Fruit fly (Drosophila melanogaster) whole organism, embryonic: ENCODE measurements around the gene CG2964.

Source experiments
- Abd-B ChIP-seq: fragments of 200-800 bp; sonication (Bioruptor generic); optimal IDR thresholded peaks from 2 replicates; lab custom pipeline; 2018; ENCODE audit warnings: missing biosample characterization, mild to moderate bottlenecking, missing genetic modification characterization, moderate library complexity
- BtbVII ChIP-seq: fragments of 200-800 bp; sonication (Bioruptor generic); optimal IDR thresholded peaks from 3 replicates; lab custom pipeline; 2017; ENCODE audit warnings: missing biosample characterization, mild to moderate bottlenecking, missing genetic modification characterization
- CG10431 ChIP-seq: fragments of 200-800 bp; sonication (Bioruptor generic); optimal IDR thresholded peaks from 3 replicates; lab custom pipeline; 2018; ENCODE audit warnings: missing biosample characterization, mild to moderate bottlenecking, missing genetic modification characterization
- CG10959 ChIP-seq: fragments of 200-800 bp; sonication (Bioruptor generic); IDR thresholded peaks from 2 replicates; pipeline ENCODE4 v1.3.6; 2022; ENCODE audit warnings: missing biosample characterization, missing genetic modification characterization
- CG12391 ChIP-seq: fragments of 200-800 bp; sonication (Bioruptor generic); optimal IDR thresholded peaks from 3 replicates; lab custom pipeline; 2018; ENCODE audit warnings: missing biosample characterization, mild to moderate bottlenecking, missing genetic modification characterization, moderate library complexity
- CG12744 ChIP-seq: fragments of 200-800 bp; sonication (Bioruptor generic); optimal IDR thresholded peaks from 2 replicates; lab custom pipeline; 2016; ENCODE audit warnings: missing biosample characterization, missing genetic modification characterization
- CG12769 ChIP-seq: fragments of 200-800 bp; sonication (Bioruptor generic); optimal IDR thresholded peaks from 2 replicates; lab custom pipeline; 2019; ENCODE audit warnings: missing biosample characterization, mild to moderate bottlenecking, missing genetic modification characterization, moderate library complexity
- CG13287 ChIP-seq: fragments of 200-800 bp; sonication (Bioruptor generic); IDR thresholded peaks from 2 replicates; pipeline ENCODE4 v1.3.6; 2022; ENCODE audit warnings: missing biosample characterization, missing genetic modification characterization; ENCODE audit not compliant: partially characterized antibody
- CG13775 ChIP-seq: fragments of 200-800 bp; sonication (Bioruptor generic); optimal IDR thresholded peaks from 3 replicates; lab custom pipeline; 2017; ENCODE audit warnings: missing biosample characterization, mild to moderate bottlenecking, missing genetic modification characterization
- CG14014 ChIP-seq: fragments of 200-800 bp; sonication (Bioruptor generic); IDR thresholded peaks from 2 replicates; pipeline ENCODE4 v1.3.6; 2022; ENCODE audit warnings: missing biosample characterization, missing genetic modification characterization
- CG15696 ChIP-seq: fragments of 200-800 bp; sonication (Bioruptor generic); optimal IDR thresholded peaks from 2 replicates; lab custom pipeline; 2019; ENCODE audit warnings: missing biosample characterization, mild to moderate bottlenecking, missing genetic modification characterization, moderate library complexity
- CG1647 ChIP-seq: fragments of 200-800 bp; sonication (Bioruptor generic); optimal IDR thresholded peaks from 3 replicates; lab custom pipeline; 2016; ENCODE audit warnings: missing biosample characterization, missing genetic modification characterization
- CG18619 ChIP-seq: fragments of 200-800 bp; sonication (Bioruptor generic); optimal IDR thresholded peaks from 3 replicates; lab custom pipeline; 2017; ENCODE audit warnings: missing biosample characterization, mild to moderate bottlenecking, missing genetic modification characterization
- CG18764 ChIP-seq: fragments of 200-800 bp; sonication (Bioruptor generic); optimal IDR thresholded peaks from 3 replicates; lab custom pipeline; 2016; ENCODE audit warnings: missing biosample characterization, missing genetic modification characterization
- CG2129 ChIP-seq: fragments of 200-800 bp; sonication (Bioruptor generic); IDR thresholded peaks from 2 replicates; pipeline ENCODE4 v1.3.6; 2022; ENCODE audit warnings: missing biosample characterization, missing genetic modification characterization; ENCODE audit not compliant: partially characterized antibody
- CG30020 ChIP-seq: fragments of 200-800 bp; optimal IDR thresholded peaks from 2 replicates; lab custom pipeline; 2019; ENCODE audit warnings: missing biosample characterization, mild to moderate bottlenecking, missing genetic modification characterization, moderate library complexity
- CG31388 ChIP-seq: fragments of 200-800 bp; sonication (Bioruptor generic); optimal IDR thresholded peaks from 2 replicates; lab custom pipeline; 2016; ENCODE audit warnings: missing biosample characterization, missing genetic modification characterization
- CG42726 ChIP-seq: fragments of 200-800 bp; sonication (Bioruptor generic); IDR thresholded peaks from 2 replicates; pipeline ENCODE4 v1.3.6; 2022; ENCODE audit warnings: missing biosample characterization, missing genetic modification characterization; ENCODE audit not compliant: partially characterized antibody
- CG8290 ChIP-seq, 3 experiments: fragments of 200-800 bp; sonication (Bioruptor generic); optimal IDR thresholded peaks; 2 replicates each; lab custom pipeline; 2016 to 2019; ENCODE audit warnings: missing biosample characterization in 3 of 3, missing genetic modification characterization in 3 of 3, mild to moderate bottlenecking in 2 of 3, moderate library complexity in 1 of 3
- CG8388 ChIP-seq: fragments of 200-800 bp; sonication (Bioruptor generic); optimal IDR thresholded peaks from 2 replicates; lab custom pipeline; 2019; ENCODE audit warnings: missing biosample characterization, mild to moderate bottlenecking, missing genetic modification characterization, moderate library complexity
- CG9817 ChIP-seq: fragments of 200-800 bp; sonication (Bioruptor generic); optimal IDR thresholded peaks from 2 replicates; lab custom pipeline; 2018; ENCODE audit warnings: missing biosample characterization, mild to moderate bottlenecking, missing genetic modification characterization, moderate library complexity
- Camta ChIP-seq: fragments of 200-800 bp; sonication (Bioruptor generic); optimal IDR thresholded peaks from 2 replicates; lab custom pipeline; 2016; ENCODE audit warnings: missing biosample characterization, missing genetic modification characterization
- CoRest ChIP-seq: fragments of 200-800 bp; sonication (Bioruptor generic); optimal IDR thresholded peaks from 3 replicates; lab custom pipeline; 2018; ENCODE audit warnings: missing biosample characterization, mild to moderate bottlenecking, missing genetic modification characterization, moderate library complexity
- CrebB ChIP-seq: fragments of 200-800 bp; sonication (Bioruptor generic); optimal IDR thresholded peaks from 3 replicates; lab custom pipeline; 2018; ENCODE audit warnings: missing biosample characterization, mild to moderate bottlenecking, missing genetic modification characterization
- D ChIP-seq, 2 experiments: fragments of 200-800 bp in 1 of 2; fragments of >200 bp in 1 of 2; sonication (Bioruptor generic) in 1 of 2; optimal IDR thresholded peaks; 2 replicates in 1 of 2; 3 replicates in 1 of 2; lab custom pipeline; 2017; ENCODE audit warnings: mild to moderate bottlenecking in 1 of 2, missing biosample characterization in 1 of 2, missing genetic modification characterization in 1 of 2, missing genetic modification reagents in 1 of 2
- Dbx ChIP-seq: fragments of 200-800 bp; sonication (Bioruptor generic); IDR thresholded peaks from 3 replicates; pipeline ENCODE4 v1.3.6; 2022; ENCODE audit warnings: missing biosample characterization, missing genetic modification characterization
- E2f2 ChIP-seq: fragments of 200-800 bp; sonication (Bioruptor generic); IDR thresholded peaks from 2 replicates; pipeline ENCODE4 v1.3.6; 2022; ENCODE audit warnings: missing biosample characterization, missing genetic modification characterization
- Eip74EF ChIP-seq, 2 experiments: fragments of 200-800 bp in 1 of 2; fragments of >200 bp in 1 of 2; sonication (Bioruptor generic) in 1 of 2; optimal IDR thresholded peaks; 2 replicates each; lab custom pipeline; 2017 to 2019; ENCODE audit warnings: missing biosample characterization in 2 of 2, missing genetic modification characterization in 2 of 2, mild to moderate bottlenecking in 1 of 2, moderate library complexity in 1 of 2
- Fer3 ChIP-seq: fragments of 200-800 bp; sonication (Bioruptor generic); optimal IDR thresholded peaks from 2 replicates; lab custom pipeline; 2018; ENCODE audit warnings: missing biosample characterization, mild to moderate bottlenecking, missing genetic modification characterization, moderate library complexity
- Gug ChIP-seq: fragments of 200-800 bp; sonication (Bioruptor generic); IDR thresholded peaks from 4 replicates; pipeline ENCODE4 v1.3.6; 2022; ENCODE audit warnings: missing biosample characterization, missing genetic modification characterization
- Hr51 ChIP-seq, 2 experiments: fragments of 200-800 bp; sonication (Bioruptor generic); optimal IDR thresholded peaks; 2 replicates in 1 of 2; 3 replicates in 1 of 2; lab custom pipeline; 2016 to 2018; ENCODE audit warnings: missing biosample characterization in 2 of 2, missing genetic modification characterization in 2 of 2, mild to moderate bottlenecking in 1 of 2, moderate library complexity in 1 of 2
- PHDP ChIP-seq: fragments of 200-800 bp; sonication (Bioruptor generic); optimal IDR thresholded peaks from 3 replicates; lab custom pipeline; 2018; ENCODE audit warnings: missing biosample characterization, mild to moderate bottlenecking, missing genetic modification characterization, moderate library complexity
- dysf ChIP-seq: fragments of 200-800 bp; sonication (Bioruptor generic); IDR thresholded peaks from 3 replicates; pipeline ENCODE4 v1.3.6; 2022; ENCODE audit warnings: missing biosample characterization, missing genetic modification characterization
- eve ChIP-seq, 2 experiments: fragments of >200 bp; optimal IDR thresholded peaks; 2 replicates each; lab custom pipeline; 2017; ENCODE audit warnings: missing biosample characterization in 2 of 2, missing genetic modification characterization in 2 of 2
- gro ChIP-seq: fragments of 200-800 bp; sonication (Bioruptor generic); optimal IDR thresholded peaks from 2 replicates; lab custom pipeline; 2016; ENCODE audit warnings: missing biosample characterization, missing genetic modification characterization
- hbn ChIP-seq: fragments of 200-800 bp; sonication (Bioruptor generic); IDR thresholded peaks from 2 replicates; pipeline ENCODE4 v1.3.6; 2022; ENCODE audit warnings: missing biosample characterization, missing genetic modification characterization; ENCODE audit not compliant: partially characterized antibody
- jing ChIP-seq: fragments of 200-800 bp; sonication (Bioruptor generic); optimal IDR thresholded peaks from 2 replicates; lab custom pipeline; 2018; ENCODE audit warnings: missing biosample characterization, mild to moderate bottlenecking, missing genetic modification characterization
- lab ChIP-seq: fragments of 200-800 bp; sonication (Bioruptor generic); optimal IDR thresholded peaks from 3 replicates; lab custom pipeline; 2017; ENCODE audit warnings: missing biosample characterization, missing genetic modification characterization, mild to moderate bottlenecking, moderate library complexity, missing genetic modification reagents
- lbe ChIP-seq: fragments of 200-800 bp; sonication (Bioruptor generic); optimal IDR thresholded peaks from 2 replicates; lab custom pipeline; 2016; ENCODE audit warnings: missing biosample characterization, mild to moderate bottlenecking, missing genetic modification characterization
- nerfin-2 ChIP-seq: fragments of 200-800 bp; sonication (Bioruptor generic); IDR thresholded peaks from 2 replicates; pipeline ENCODE4 v1.3.6; 2022; ENCODE audit warnings: missing biosample characterization, missing genetic modification characterization; ENCODE audit not compliant: partially characterized antibody
- pzg ChIP-seq: fragments of 200-800 bp; sonication (Bioruptor generic); optimal IDR thresholded peaks from 3 replicates; lab custom pipeline; 2018; ENCODE audit warnings: missing biosample characterization, mild to moderate bottlenecking, missing genetic modification characterization, moderate library complexity
- sd ChIP-seq: fragments of 200-800 bp; sonication (Bioruptor generic); optimal IDR thresholded peaks from 3 replicates; lab custom pipeline; 2018; ENCODE audit warnings: missing biosample characterization, mild to moderate bottlenecking, missing genetic modification characterization, moderate library complexity
- sisA ChIP-seq: fragments of 200-800 bp; sonication (Bioruptor generic); IDR thresholded peaks from 2 replicates; pipeline ENCODE4 v1.3.6; 2022; ENCODE audit warnings: missing biosample characterization, missing genetic modification characterization
- ssp ChIP-seq: fragments of 200-800 bp; sonication (Bioruptor generic); IDR thresholded peaks from 2 replicates; pipeline ENCODE4 v1.3.6; 2022; ENCODE audit warnings: missing biosample characterization, missing genetic modification characterization
- tap ChIP-seq: fragments of 200-800 bp; optimal IDR thresholded peaks from 3 replicates; lab custom pipeline; 2019; ENCODE audit warnings: missing biosample characterization, mild to moderate bottlenecking, missing genetic modification characterization, moderate library complexity
- wdn ChIP-seq: fragments of 200-800 bp; sonication (Bioruptor generic); IDR thresholded peaks from 2 replicates; pipeline ENCODE4 v1.3.6; 2022; ENCODE audit warnings: missing biosample characterization, missing genetic modification characterization
- yki ChIP-seq: fragments of >200 bp; optimal IDR thresholded peaks from 3 replicates; lab custom pipeline; 2018

CG2964 gene

DNA sequence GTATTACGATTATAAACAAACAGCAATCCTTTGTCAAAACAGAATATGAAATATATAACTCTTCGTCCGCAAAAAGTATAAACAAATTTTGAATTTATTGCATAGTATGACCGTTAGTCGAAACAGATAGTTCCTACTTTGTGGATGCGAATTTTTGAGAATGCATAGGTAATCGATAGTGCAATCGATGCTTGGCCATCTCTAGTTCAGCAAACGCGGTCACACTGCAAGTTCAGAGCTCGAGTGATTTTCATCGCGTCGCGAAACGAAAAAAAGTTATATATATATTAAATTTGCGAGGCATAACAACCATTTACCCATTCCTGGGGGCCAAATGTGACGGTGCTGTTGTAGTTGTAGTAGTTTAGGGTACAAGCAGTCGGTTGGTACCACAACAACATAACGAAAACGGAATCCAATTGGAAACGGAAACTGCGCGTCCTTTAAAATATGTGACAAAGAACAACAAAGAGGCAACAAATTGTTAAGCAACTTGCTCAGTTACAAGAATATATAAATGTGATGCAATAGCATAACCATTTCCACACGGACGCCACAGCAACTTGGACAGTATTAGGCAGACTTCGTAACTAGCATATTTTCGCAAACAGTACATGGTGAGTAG, 44.8 kb downstream of the CG2964 start, which contains the start of gene CG2991 (continued):
- TF ChIP-seq CG31388 (GFP tag; lab: Kevin White, UChicago): no peak
- TF ChIP-seq Camta: no peak
- TF ChIP-seq CoRest (tag; lab: Kevin White, UChicago): peak; percentile 16
- no peak for TF ChIP-seq CG10959 (GFP tag; lab: Robert Waterston, UW)
- TF ChIP-seq pzg (GFP tag; lab: Kevin White, UChicago): peak; percentile 97
- peak; percentile 15; the same call in 1 of the 2 replicates for TF ChIP-seq CG14014
- TF ChIP-seq lbe (GFP tag; lab: Kevin White, UChicago): peak; percentile 55
- peak; percentile 77 for TF ChIP-seq CG30020
- TF ChIP-seq wdn (GFP tag; lab: Robert Waterston, UW): peak; percentile 28; the same call in 1 of the 2 replicates
- peak in 1 of 2 experiments; percentile 28 for TF ChIP-seq Eip74EF (GFP tag; optimal IDR thresholded peaks at IDR 0.05; lab: Kevin White, UChicago)
- TF ChIP-seq CG2129: peak; percentile 38; the same call in 1 of the 2 replicates
- peak; percentile 4 for TF ChIP-seq PHDP
- peak; percentile 44 for TF ChIP-seq CG12769
- TF ChIP-seq hbn (GFP tag; lab: Robert Waterston, UW): peak; percentile 81
- no peak for TF ChIP-seq yki (lab: Kevin White, UChicago)
- TF ChIP-seq Gug (GFP tag; lab: Robert Waterston, UW): no peak
- peak; percentile 40 for TF ChIP-seq CG12391 (tag; lab: Kevin White, UChicago)
- no peak for TF ChIP-seq D (optimal IDR thresholded peaks at IDR 0.05; lab: Kevin White, UChicago)
- TF ChIP-seq D (GFP tag; optimal IDR thresholded peaks at IDR 0.05; lab: Kevin White, UChicago): no peak
- 0 out of 2 replicates have a peak, but pooled peaks have one; percentile 33 for TF ChIP-seq nerfin-2 (GFP tag; lab: Robert Waterston, UW)
- peak; percentile 86 for TF ChIP-seq CG42726
- no peak for TF ChIP-seq tap (tag; lab: Kevin White, UChicago)
- TF ChIP-seq Hr51 (GFP tag; optimal IDR thresholded peaks at IDR 0.05; lab: Kevin White, UChicago): peak in 1 of 2 experiments; percentile 24
- no peak for TF ChIP-seq dysf (GFP tag; lab: Robert Waterston, UW)
- TF ChIP-seq CG1647 (GFP tag; lab: Kevin White, UChicago): peak; percentile 14
- no peak for TF ChIP-seq CG8388
- no peak for TF ChIP-seq CG18764 (GFP tag; lab: Kevin White, UChicago)
- TF ChIP-seq BtbVII (GFP tag; lab: Kevin White, UChicago): peak; percentile 29
- no peak for TF ChIP-seq jing
- peak; percentile 89 for TF ChIP-seq E2f2 (GFP tag; lab: Robert Waterston, UW)
- peak; percentile 5 for TF ChIP-seq Fer3
- TF ChIP-seq lab (GFP tag; lab: Kevin White, UChicago): peak; percentile 36
- TF ChIP-seq CG18619: no peak
- peak; percentile 48 for TF ChIP-seq gro (GFP tag; lab: Kevin White, UChicago)
- TF ChIP-seq ssp (GFP tag; lab: Robert Waterston, UW): peak; percentile 65
- no peak for TF ChIP-seq CG8290 (GFP tag; optimal IDR thresholded peaks at IDR 0.05; lab: Kevin White, UChicago)
- TF ChIP-seq CG8290 (tag; optimal IDR thresholded peaks at IDR 0.05; lab: Kevin White, UChicago): peak in 1 of 2 experiments; percentile 75
- 0 out of 3 replicates have a peak, but pooled peaks have one; percentile 21 for TF ChIP-seq Dbx (GFP tag; lab: Robert Waterston, UW)
- TF ChIP-seq sd: peak; percentile 82
- no peak for TF ChIP-seq CG12744 (GFP tag; lab: Kevin White, UChicago)
- TF ChIP-seq CG13287 (GFP tag; lab: Robert Waterston, UW): peak; percentile 87
- TF ChIP-seq Abd-B (GFP tag; lab: Kevin White, UChicago): peak; percentile 36
- TF ChIP-seq CrebB (tag; lab: Kevin White, UChicago): no peak
- no peak for TF ChIP-seq sisA
- TF ChIP-seq CG13775: no peak
- peak; percentile 9 for TF ChIP-seq CG15696 (tag; lab: Kevin White, UChicago)
- TF ChIP-seq CG10431 (GFP tag; lab: Kevin White, UChicago): peak; percentile 36
- no peak for TF ChIP-seq eve (GFP tag; optimal IDR thresholded peaks at IDR 0.05; lab: Kevin White, UChicago)
- TF ChIP-seq CG9817: peak; percentile 8
